Worm (Caenorhabditis elegans): ENCODE data around the gene K01F9.2.

- no peak for TF ChIP-seq flt-1 (GFP tag; IDR thresholded peaks at IDR 0.05)
- no peak for TF ChIP-seq tab-1 (GFP tag; IDR thresholded peaks at IDR 0.05)
- no peak for TF ChIP-seq ztf-29 (GFP tag; IDR thresholded peaks at IDR 0.05)
Measured at ce11 chrIII:8910139-8910538, 33.2 kb upstream of the K01F9.2 start.
